Worm (Caenorhabditis elegans): ENCODE data around the gene lec-9.
"Not testable (repeated sequence)": the region's sequence is repeated elsewhere in the genome, so short reads cannot be mapped to it uniquely, and the experiment has no call there.

Gene lec-9

ce11 chrX:17579011-17579410 is 21.3 kb upstream of the lec-9 start, which contains the start of gene F39B3.3:
F39B3.3 (minus strand) TSS chrX:17579111.
- not testable (repeated sequence) for TF ChIP-seq daf-12 (tag; optimal IDR thresholded peaks at IDR 0.05); nhr-111 (GFP tag; optimal IDR thresholded peaks at IDR 0.05); spr-3 (GFP tag; optimal IDR thresholded peaks at IDR 0.05)

ce11 chrX:17579779-17580178 is 20.5 kb upstream of the lec-9 start, which contains the start of gene frpr-7:
frpr-7 (minus strand) TSS chrX:17579879.
- no peak for TF ChIP-seq lin-1 (GFP tag; IDR thresholded peaks at IDR 0.05)
- no peak for TF ChIP-seq cey-2 (tag; optimal IDR thresholded peaks at IDR 0.05; ENCODE audit: borderline replicate concordance, insufficient read depth)
- no peak for TF ChIP-seq snpc-1.2 (GFP tag; IDR thresholded peaks at IDR 0.05)
- no peak for TF ChIP-seq F26F4.8 (GFP tag; conservative IDR thresholded peaks at IDR 0.05)
- no peak for TF ChIP-seq hlh-30 (tag; optimal IDR thresholded peaks at IDR 0.05; ENCODE audit: insufficient read depth)
- TF ChIP-seq mdt-29 (GFP tag; IDR thresholded peaks at IDR 0.05): no peak
- no peak for TF ChIP-seq fos-1 (tag; optimal IDR thresholded peaks at IDR 0.05)
- TF ChIP-seq nhr-10 (tag; optimal IDR thresholded peaks at IDR 0.05): no peak
- TF ChIP-seq lim-7 (GFP tag; IDR thresholded peaks at IDR 0.05): no peak
- TF ChIP-seq F44E2.7 (GFP tag; IDR thresholded peaks at IDR 0.05): no peak
- TF ChIP-seq F10B5.3 (tag; optimal IDR thresholded peaks at IDR 0.05): no peak
- no peak for TF ChIP-seq ctbp-1 (GFP tag; IDR thresholded peaks at IDR 0.05)
- no peak for TF ChIP-seq ama-1 (optimal IDR thresholded peaks at IDR 0.05)

ce11 chrX:17598712-17599111 is 1.6 kb upstream of the lec-9 start:
- TF ChIP-seq ceh-32 (tag; optimal IDR thresholded peaks at IDR 0.05; ENCODE audit: poor library complexity) (no peak), zfp-2 (tag; optimal IDR thresholded peaks at IDR 0.05) (no peak), F49E8.2 (tag; optimal IDR thresholded peaks at IDR 0.05; ENCODE audit: borderline replicate concordance) (no peak), hlh-11 (tag; optimal IDR thresholded peaks at IDR 0.05) (no peak), pqm-1 (tag; optimal IDR thresholded peaks at IDR 0.05) (peak; percentile 57), dmd-9 (GFP tag; IDR thresholded peaks at IDR 0.05) (no peak), F37D6.2 (tag; optimal IDR thresholded peaks at IDR 0.05) (no peak), dmd-6 (GFP tag; IDR thresholded peaks at IDR 0.05) (peak; percentile 47), ZK337.2 (GFP tag; IDR thresholded peaks at IDR 0.05) (no peak), daf-16 (GFP tag; optimal IDR thresholded peaks at IDR 0.05) (no peak), daf-16 (tag; optimal IDR thresholded peaks at IDR 0.05) (peak; percentile 54), F26F4.8 (GFP tag; conservative IDR thresholded peaks at IDR 0.05) (no peak), unc-62 (GFP tag; optimal IDR thresholded peaks at IDR 0.05 in 1 of 2) (peak in 1 of 2 experiments; percentile 39), unc-62 (tag; optimal IDR thresholded peaks at IDR 0.05) (no peak), jun-1 (tag; optimal IDR thresholded peaks at IDR 0.05) (no peak), gei-8 (GFP tag; optimal IDR thresholded peaks at IDR 0.05) (no peak), pha-4 (GFP tag; IDR thresholded peaks at IDR 0.05) (no peak), pha-4 (tag; optimal IDR thresholded peaks at IDR 0.05) (no peak), lin-13 (GFP tag; optimal IDR thresholded peaks at IDR 0.05) (no peak), madf-9 (GFP tag; conservative IDR thresholded peaks at IDR 0.05) (no peak), zfp-3 (GFP tag; conservative IDR thresholded peaks at IDR 0.05) (no peak), unc-130 (GFP tag; optimal IDR thresholded peaks at IDR 0.05) (no peak), nhr-28 (tag; optimal IDR thresholded peaks at IDR 0.05) (peak; percentile 6), duxl-1 (tag; optimal IDR thresholded peaks at IDR 0.05; ENCODE audit: poor library complexity) (no peak), attf-4 (tag; optimal IDR thresholded peaks at IDR 0.05) (no peak)
